Fruit fly (Drosophila melanogaster) whole organism, prepupa: ENCODE results near the gene Edg91.

ENCODE experiments used
- CG10631 ChIP-seq: fragments of 200-800 bp; sonication (Bioruptor generic); optimal IDR thresholded peaks from 2 replicates; lab custom pipeline; 2016; ENCODE audit warnings: missing biosample characterization, missing genetic modification characterization
- CG11762 ChIP-seq: fragments of 200-800 bp; sonication (Bioruptor generic); optimal IDR thresholded peaks from 3 replicates; lab custom pipeline; 2016; ENCODE audit warnings: missing biosample characterization, missing genetic modification characterization; ENCODE audit not compliant: insufficient read depth
- CG11902 ChIP-seq: fragments of 200-800 bp; sonication (Bioruptor generic); optimal IDR thresholded peaks from 3 replicates; lab custom pipeline; 2016; ENCODE audit warnings: missing biosample characterization, missing genetic modification characterization
- CG1621 ChIP-seq: fragments of 200-800 bp; sonication (Bioruptor generic); optimal IDR thresholded peaks from 3 replicates; lab custom pipeline; 2018; ENCODE audit warnings: missing biosample characterization, mild to moderate bottlenecking, missing genetic modification characterization
- CG16779 ChIP-seq: fragments of 200-800 bp; sonication (Bioruptor generic); optimal IDR thresholded peaks from 3 replicates; lab custom pipeline; 2017; ENCODE audit warnings: missing biosample characterization, mild to moderate bottlenecking, missing genetic modification characterization
- CG3032 ChIP-seq: fragments of 200-800 bp; optimal IDR thresholded peaks from 2 replicates; lab custom pipeline; 2019; ENCODE audit warnings: missing biosample characterization, mild to moderate bottlenecking, missing genetic modification characterization, moderate library complexity
- CG31627 ChIP-seq: fragments of 200-800 bp; sonication (Bioruptor generic); optimal IDR thresholded peaks from 3 replicates; lab custom pipeline; 2016; ENCODE audit warnings: missing biosample characterization, missing genetic modification characterization
- CG34406 ChIP-seq: fragments of 200-800 bp; sonication (Bioruptor generic); optimal IDR thresholded peaks from 3 replicates; lab custom pipeline; 2016; ENCODE audit warnings: missing biosample characterization, missing genetic modification characterization
- CG3919 ChIP-seq: fragments of 200-800 bp; sonication (Bioruptor generic); optimal IDR thresholded peaks from 3 replicates; lab custom pipeline; 2016; ENCODE audit warnings: missing biosample characterization, missing genetic modification characterization
- CG6276 ChIP-seq: fragments of 200-800 bp; sonication (Bioruptor generic); optimal IDR thresholded peaks from 2 replicates; lab custom pipeline; 2017; ENCODE audit warnings: missing biosample characterization, mild to moderate bottlenecking, missing genetic modification characterization
- CG6792 ChIP-seq: fragments of 200-800 bp; sonication (Bioruptor generic); optimal IDR thresholded peaks from 3 replicates; lab custom pipeline; 2016; ENCODE audit warnings: missing biosample characterization, missing genetic modification characterization
- CG6808 ChIP-seq: fragments of 200-800 bp; sonication (Bioruptor generic); optimal IDR thresholded peaks from 3 replicates; lab custom pipeline; 2017; ENCODE audit warnings: missing biosample characterization, missing genetic modification characterization, mild to moderate bottlenecking, moderate library complexity, missing genetic modification reagents
- CG6854 ChIP-seq: fragments of 200-800 bp; sonication (Bioruptor generic); optimal IDR thresholded peaks from 2 replicates; lab custom pipeline; 2017; ENCODE audit warnings: missing biosample characterization, mild to moderate bottlenecking, missing genetic modification characterization
- CG8119 ChIP-seq: fragments of 200-800 bp; sonication (Bioruptor generic); IDR thresholded peaks from 3 replicates; pipeline ENCODE4 v1.3.6; 2022; ENCODE audit warnings: missing biosample characterization, missing genetic modification characterization
- CG9139 ChIP-seq: fragments of 200-800 bp; sonication (Bioruptor generic); optimal IDR thresholded peaks from 3 replicates; lab custom pipeline; 2017; ENCODE audit warnings: missing biosample characterization, mild to moderate bottlenecking, missing genetic modification characterization
- Eip78C ChIP-seq: fragments of 200-800 bp; sonication (Bioruptor generic); peaks from one replicate; lab custom pipeline; 2016; ENCODE audit warnings: missing biosample characterization, missing genetic modification characterization
- Gug ChIP-seq: fragments of 200-800 bp; sonication (Bioruptor generic); IDR thresholded peaks from 2 replicates; pipeline ENCODE4 v1.3.6; 2022; ENCODE audit warnings: missing biosample characterization, missing genetic modification characterization
- Hr38 ChIP-seq: sonication (Bioruptor generic); optimal IDR thresholded peaks from 2 replicates; lab custom pipeline; 2016; ENCODE audit warnings: missing biosample characterization, missing genetic modification characterization
- Hr39 ChIP-seq: fragments of 200-800 bp; sonication (Bioruptor generic); optimal IDR thresholded peaks from 2 replicates; lab custom pipeline; 2016; ENCODE audit warnings: missing biosample characterization, missing genetic modification characterization
- Hr4 ChIP-seq: fragments of 200-800 bp; sonication (Bioruptor generic); optimal IDR thresholded peaks from 3 replicates; lab custom pipeline; 2016; ENCODE audit warnings: missing biosample characterization, missing genetic modification characterization
- Lpt ChIP-seq: fragments of 200-800 bp; sonication (Bioruptor generic); optimal IDR thresholded peaks from 3 replicates; lab custom pipeline; 2016; ENCODE audit warnings: missing biosample characterization, missing genetic modification characterization
- Met ChIP-seq: fragments of 200-800 bp; sonication (Bioruptor generic); optimal IDR thresholded peaks from 3 replicates; lab custom pipeline; 2016; ENCODE audit warnings: missing biosample characterization, missing genetic modification characterization
- Smox ChIP-seq: fragments of 200-800 bp; sonication (Bioruptor generic); optimal IDR thresholded peaks from 3 replicates; lab custom pipeline; 2016; ENCODE audit warnings: missing biosample characterization, missing genetic modification characterization
- Sox102F ChIP-seq: fragments of 200-800 bp; sonication (Bioruptor generic); optimal IDR thresholded peaks from 2 replicates; lab custom pipeline; 2016; ENCODE audit warnings: missing biosample characterization, mild to moderate bottlenecking, missing genetic modification characterization
- Sox14 ChIP-seq: fragments of 200-800 bp; sonication (Bioruptor generic); optimal IDR thresholded peaks from 3 replicates; lab custom pipeline; 2016; ENCODE audit warnings: missing biosample characterization, missing genetic modification characterization
- cyc ChIP-seq: fragments of 200-800 bp; sonication (Bioruptor generic); optimal IDR thresholded peaks from 3 replicates; lab custom pipeline; 2016; ENCODE audit warnings: missing biosample characterization, missing genetic modification characterization
- esn ChIP-seq: fragments of 200-800 bp; sonication (Bioruptor generic); optimal IDR thresholded peaks from 2 replicates; lab custom pipeline; 2016; ENCODE audit warnings: missing biosample characterization, mild to moderate bottlenecking, missing genetic modification characterization, moderate library complexity
- fd85E ChIP-seq: fragments of 200-800 bp; sonication (Bioruptor generic); optimal IDR thresholded peaks from 3 replicates; lab custom pipeline; 2016; ENCODE audit warnings: missing biosample characterization, missing genetic modification characterization
- lz ChIP-seq: fragments of 200-800 bp; sonication (Bioruptor generic); optimal IDR thresholded peaks from 3 replicates; lab custom pipeline; 2016; ENCODE audit warnings: missing biosample characterization, missing genetic modification characterization
- net ChIP-seq: fragments of 200-800 bp; sonication (Bioruptor generic); optimal IDR thresholded peaks from 3 replicates; lab custom pipeline; 2016; ENCODE audit warnings: missing biosample characterization, missing genetic modification characterization
- salr ChIP-seq, 2 experiments: fragments of 200-800 bp; sonication (Bioruptor generic); optimal IDR thresholded peaks; 3 replicates each; lab custom pipeline; 2016 to 2018; ENCODE audit warnings: missing biosample characterization in 2 of 2, missing genetic modification characterization in 2 of 2, mild to moderate bottlenecking in 1 of 2
- ss ChIP-seq, 2 experiments: fragments of 200-800 bp; sonication (Bioruptor generic); optimal IDR thresholded peaks; 2 replicates in 1 of 2; 3 replicates in 1 of 2; lab custom pipeline; 2017 to 2018; ENCODE audit warnings: mild to moderate bottlenecking in 2 of 2, missing biosample characterization in 2 of 2, missing genetic modification characterization in 2 of 2, moderate library complexity in 1 of 2
- svp ChIP-seq: fragments of 200-800 bp; sonication (Bioruptor generic); peaks from one replicate; lab custom pipeline; 2016; ENCODE audit warnings: missing biosample characterization, missing genetic modification characterization
- vri ChIP-seq: fragments of 200-800 bp; sonication (Bioruptor generic); optimal IDR thresholded peaks from 3 replicates; lab custom pipeline; 2016; ENCODE audit warnings: missing biosample characterization, mild to moderate bottlenecking, missing genetic modification characterization

The Edg91 gene

DNA sequence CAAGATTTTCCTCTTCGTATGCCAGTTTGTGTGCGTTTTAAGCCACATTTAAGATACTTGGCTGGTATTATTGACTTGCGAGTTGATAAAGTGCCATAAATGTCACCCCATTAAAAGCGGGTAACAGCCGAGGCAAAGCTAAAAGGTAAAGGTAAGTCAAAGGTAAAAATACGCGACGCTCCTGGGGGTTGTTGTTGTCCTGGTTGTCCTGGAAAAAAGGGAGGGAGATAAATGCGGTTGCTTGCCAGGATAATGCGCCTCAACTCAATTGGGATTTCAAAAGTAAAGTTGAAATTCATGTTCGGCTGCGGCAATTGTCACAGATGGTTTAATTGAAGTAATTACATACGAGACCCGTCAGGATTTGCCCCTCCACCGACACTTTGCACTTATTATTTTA, 17.8 kb downstream of the Edg91 start:
- TF ChIP-seq CG31627 (GFP tag; lab: Kevin White, UChicago) (no peak), vri (GFP tag; lab: Kevin White, UChicago) (no peak), Hr4 (no peak), fd85E (GFP tag; lab: Kevin White, UChicago) (no peak), Eip78C (GFP tag; lab: Kevin White, UChicago) (no peak), CG6808 (GFP tag; lab: Kevin White, UChicago) (no peak), ss (GFP tag; optimal IDR thresholded peaks at IDR 0.05; lab: Kevin White, UChicago) (no peak), Gug (no peak), CG6276 (GFP tag; lab: Kevin White, UChicago) (no peak), CG11762 (GFP tag; lab: Kevin White, UChicago) (no peak), CG16779 (no peak), CG6854 (GFP tag; lab: Kevin White, UChicago) (no peak), CG6792 (GFP tag; lab: Kevin White, UChicago) (no peak)
- TF ChIP-seq, all 60 proteins: peak for 0

DNA sequence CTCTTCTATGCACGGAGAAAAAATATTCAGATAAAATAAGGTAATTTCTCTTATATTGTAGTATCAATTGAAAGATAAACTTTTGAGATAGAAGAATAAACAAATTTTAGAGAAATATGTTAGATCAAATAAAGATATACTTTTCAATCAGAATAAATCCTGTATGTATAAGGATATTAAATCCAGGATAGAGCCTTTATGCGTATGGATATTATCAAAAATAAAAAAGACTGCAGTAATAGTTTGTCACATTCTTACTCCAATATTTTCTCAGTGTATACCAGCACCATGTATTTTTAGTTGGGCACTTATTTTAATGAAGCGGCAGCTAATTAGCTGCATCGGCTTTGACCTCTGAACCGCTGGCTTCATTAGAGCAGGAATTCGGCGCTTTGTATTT, 19.5 kb downstream of the Edg91 start:
- TF ChIP-seq svp (GFP tag; lab: Kevin White, UChicago) = peak; percentile 60
- TF ChIP-seq CG3919 (GFP tag; lab: Kevin White, UChicago) = no peak
- TF ChIP-seq, all 60 proteins: peak for 1

DNA sequence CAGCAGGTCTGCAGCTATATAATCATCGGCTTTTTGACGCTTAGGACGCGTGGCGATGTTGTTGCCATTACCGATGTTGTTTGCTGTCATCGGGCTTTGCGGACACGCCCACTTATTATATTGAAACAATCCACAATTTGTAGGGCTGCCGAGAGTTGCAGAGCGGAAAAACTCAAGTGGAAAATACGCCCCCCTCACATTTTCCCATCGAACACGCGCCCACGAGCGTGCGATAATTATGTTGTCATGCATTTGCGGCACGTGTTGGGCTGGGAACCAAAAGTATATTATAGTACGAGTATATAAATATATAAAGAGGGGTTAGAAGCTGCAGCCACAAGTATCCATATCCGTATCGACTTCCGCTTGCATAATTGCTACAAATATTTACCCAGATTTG, 22.5 kb downstream of the Edg91 start:
- TF ChIP-seq CG1621 (tag; lab: Kevin White, UChicago) (no peak), Hr38 (GFP tag; lab: Kevin White, UChicago) (no peak), CG10631 (GFP tag; lab: Kevin White, UChicago) (no peak), CG3032 (tag; lab: Kevin White, UChicago) (no peak), CG8119 (no peak), Lpt (GFP tag; lab: Kevin White, UChicago) (no peak), net (GFP tag; lab: Kevin White, UChicago) (no peak), CG34406 (GFP tag; lab: Kevin White, UChicago) (no peak), CG6854 (GFP tag; lab: Kevin White, UChicago) (no peak), salr (GFP tag; optimal IDR thresholded peaks at IDR 0.05; lab: Kevin White, UChicago) (no peak)

dm6 chr3R:17583658-17584460, 27.5 kb downstream of the Edg91 start:
- TF ChIP-seq Met (GFP tag; lab: Kevin White, UChicago) (peak; percentile 43), Smox (GFP tag; lab: Kevin White, UChicago) (peak; percentile 16), CG3032 (tag; lab: Kevin White, UChicago) (peak; percentile 7), cyc (GFP tag; lab: Kevin White, UChicago) (peak; percentile 4), CG31627 (GFP tag; lab: Kevin White, UChicago) (peak; percentile 12), Sox14 (no peak), Hr39 (GFP tag; lab: Kevin White, UChicago) (peak; percentile 40), CG9139 (GFP tag; lab: Kevin White, UChicago) (no peak), esn (GFP tag; lab: Kevin White, UChicago) (peak; percentile 47), CG11902 (no peak), Sox102F (peak; percentile 17), Eip78C (GFP tag; lab: Kevin White, UChicago) (peak; percentile 64), lz (GFP tag; lab: Kevin White, UChicago) (peak; percentile 31), svp (GFP tag; lab: Kevin White, UChicago) (peak; percentile 67)
